Worm (Caenorhabditis elegans): Measurements from ENCODE around the gene T10G3.4.
A peak's percentile ranks its signal among the peaks of the same experiment; 100 is the strongest.

The T10G3.4 gene

DNA sequence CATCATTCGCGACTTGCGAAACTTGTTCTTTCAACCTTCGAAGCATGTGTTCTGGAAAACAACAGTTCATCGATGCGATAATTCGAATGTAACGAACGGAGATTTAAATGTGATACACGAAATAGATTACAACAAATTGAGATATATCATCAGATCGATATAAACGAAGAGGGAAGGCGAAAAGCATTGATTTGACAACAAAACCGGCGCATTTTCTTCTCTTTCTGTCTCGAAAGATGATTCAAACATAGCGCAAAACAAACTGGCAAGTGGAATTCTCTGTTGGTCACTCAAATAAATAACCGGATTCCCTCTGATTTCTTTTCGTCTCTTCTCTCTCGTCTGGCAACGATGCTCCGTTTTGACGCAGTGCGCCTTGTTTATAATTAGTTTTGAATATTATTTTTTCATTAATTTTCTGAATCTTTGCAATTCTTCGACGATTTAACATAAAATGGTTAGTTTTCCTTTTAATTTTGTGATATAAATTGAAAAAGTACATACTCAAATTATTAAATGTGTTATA lies 13.1 kb upstream of the T10G3.4 start, which contains the start of the genes eea-1 and gut-2 (continued):
- TF ChIP-seq unc-55 (GFP tag; optimal IDR thresholded peaks at IDR 0.05) (peak; percentile 72), R02D3.7 (tag; optimal IDR thresholded peaks at IDR 0.05) (no peak), nhr-6 (tag; optimal IDR thresholded peaks at IDR 0.05) (no peak), lin-13 (GFP tag; optimal IDR thresholded peaks at IDR 0.05) (peak; percentile 51), gmeb-1 (tag; optimal IDR thresholded peaks at IDR 0.05) (peak; percentile 42), skn-1 (tag; optimal IDR thresholded peaks at IDR 0.05) (no peak), nhr-77 (tag; optimal IDR thresholded peaks at IDR 0.05) (no peak), alr-1 (tag; optimal IDR thresholded peaks at IDR 0.05) (no peak), peb-1 (tag; optimal IDR thresholded peaks at IDR 0.05) (no peak), aly-2 (tag; optimal IDR thresholded peaks at IDR 0.05) (no peak), nhr-12 (tag; optimal IDR thresholded peaks at IDR 0.05) (no peak), ZK546.5 (tag; optimal IDR thresholded peaks at IDR 0.05) (no peak), Y55F3AM.14 (GFP tag; optimal IDR thresholded peaks at IDR 0.05) (no peak), mbf-1 (tag; optimal IDR thresholded peaks at IDR 0.05) (no peak), crh-2 (tag; optimal IDR thresholded peaks at IDR 0.05) (peak; percentile 61), ztf-4 (tag; optimal IDR thresholded peaks at IDR 0.05) (peak; percentile 21), mab-5 (tag; optimal IDR thresholded peaks at IDR 0.05) (peak; percentile 58), lsy-2 (tag; optimal IDR thresholded peaks at IDR 0.05) (peak; percentile 29 to 76), sma-3 (GFP tag; optimal IDR thresholded peaks at IDR 0.05) (peak; percentile 67)

ce11 chrV:13489830-13490229 lies 5.6 kb upstream of the T10G3.4 start, which contains the start of gene T10G3.3:
Gene T10G3.3, minus strand, starts transcription at chrV:13490199.
- TF ChIP-seq unc-55 (GFP tag; optimal IDR thresholded peaks at IDR 0.05) (no peak), ztf-1 (GFP tag; conservative IDR thresholded peaks at IDR 0.05) (no peak), aly-2 (tag; optimal IDR thresholded peaks at IDR 0.05) (no peak), egl-27 (tag; optimal IDR thresholded peaks at IDR 0.05) (peak; percentile 13), snpc-4 (tag; optimal IDR thresholded peaks at IDR 0.05) (no peak), gmeb-1 (tag; optimal IDR thresholded peaks at IDR 0.05) (no peak), lin-13 (GFP tag; optimal IDR thresholded peaks at IDR 0.05) (no peak), ceh-16 (tag; optimal IDR thresholded peaks at IDR 0.05) (peak; percentile 57), nhr-77 (tag; optimal IDR thresholded peaks at IDR 0.05) (no peak), ztf-4 (tag; optimal IDR thresholded peaks at IDR 0.05) (no peak), sma-9 (GFP tag; optimal IDR thresholded peaks at IDR 0.05) (peak; percentile 55), sma-9 (tag; optimal IDR thresholded peaks at IDR 0.05) (no peak), fos-1 (tag; optimal IDR thresholded peaks at IDR 0.05) (peak; percentile 51), C34F6.9 (tag; optimal IDR thresholded peaks at IDR 0.05) (no peak), mab-5 (tag; optimal IDR thresholded peaks at IDR 0.05) (no peak), lin-11 (tag; optimal IDR thresholded peaks at IDR 0.05) (no peak), unc-39 (tag; optimal IDR thresholded peaks at IDR 0.05) (no peak), nhr-25 (tag; optimal IDR thresholded peaks at IDR 0.05) (peak; percentile 61), ama-1 (optimal IDR thresholded peaks at IDR 0.05) (no peak), nhr-21 (tag; optimal IDR thresholded peaks at IDR 0.05) (peak; percentile 4), sem-4 (tag; optimal IDR thresholded peaks at IDR 0.05) (no peak), ceh-82 (tag; optimal IDR thresholded peaks at IDR 0.05) (no peak), lin-39 (tag; optimal IDR thresholded peaks at IDR 0.05) (no peak), nhr-11 (tag; optimal IDR thresholded peaks at IDR 0.05) (no peak), blmp-1 (tag; optimal IDR thresholded peaks at IDR 0.05; ENCODE audit: insufficient read depth) (peak; percentile 70), elt-1 (tag; optimal IDR thresholded peaks at IDR 0.05) (peak; percentile 43), ZK546.5 (tag; optimal IDR thresholded peaks at IDR 0.05) (no peak)

ce11 chrV:13488297-13488803 lies 4.1 kb upstream of the T10G3.4 start:
- TF ChIP-seq sma-9 (GFP tag; optimal IDR thresholded peaks at IDR 0.05) (peak; percentile 46), sma-9 (tag; optimal IDR thresholded peaks at IDR 0.05) (no peak), nhr-21 (tag; optimal IDR thresholded peaks at IDR 0.05) (no peak), aly-2 (tag; optimal IDR thresholded peaks at IDR 0.05) (no peak), unc-62 (GFP tag; optimal IDR thresholded peaks at IDR 0.05) (no peak), C34F6.9 (tag; optimal IDR thresholded peaks at IDR 0.05) (no peak), mdl-1 (tag; optimal IDR thresholded peaks at IDR 0.05) (no peak), R02D3.7 (tag; optimal IDR thresholded peaks at IDR 0.05) (no peak), fos-1 (tag; optimal IDR thresholded peaks at IDR 0.05) (no peak), gmeb-1 (tag; optimal IDR thresholded peaks at IDR 0.05) (no peak), Y55F3AM.14 (GFP tag; optimal IDR thresholded peaks at IDR 0.05) (no peak), nhr-23 (tag; optimal IDR thresholded peaks at IDR 0.05) (no peak), blmp-1 (tag; optimal IDR thresholded peaks at IDR 0.05; ENCODE audit: insufficient read depth) (peak; percentile 20), lin-11 (tag; optimal IDR thresholded peaks at IDR 0.05) (no peak), unc-39 (tag; optimal IDR thresholded peaks at IDR 0.05) (no peak), crh-2 (tag; optimal IDR thresholded peaks at IDR 0.05) (no peak), nhr-25 (tag; optimal IDR thresholded peaks at IDR 0.05) (peak; percentile 44), nhr-11 (tag; optimal IDR thresholded peaks at IDR 0.05) (no peak)
